Fruit fly (Drosophila melanogaster): ENCODE data around the gene RpS19a.

- TF ChIP-seq CG8478 (optimal IDR thresholded peaks at IDR 0.05) = no peak
- TF ChIP-seq CTCF (optimal IDR thresholded peaks at IDR 0.05) = no peak
Observed at dm6 chrX:16688106-16688459, 50.4 kb downstream of the RpS19a start.

Data from S2 (cell line).